Worm (Caenorhabditis elegans) whole organism, mixed stage, embryonic: ENCODE data around the gene cbn-1.

Experiments
- blmp-1 ChIP-seq: fragments of 150-350 bp; optimal IDR thresholded peaks from 2 replicates; lab custom pipeline; 2014; ENCODE audit warnings: missing biosample characterization, missing genetic modification characterization
- ceh-39 ChIP-seq: fragments of 150-350 bp; optimal IDR thresholded peaks from 2 replicates; lab custom pipeline; 2014; ENCODE audit warnings: missing biosample characterization, missing genetic modification characterization
- ceh-43 ChIP-seq: fragments of 200-800 bp; sonication (Bioruptor generic); optimal IDR thresholded peaks from 2 replicates; lab custom pipeline; 2018; ENCODE audit warnings: mild to moderate bottlenecking, missing genetic modification characterization, moderate library complexity, missing compliant biosample characterization
- ceh-83 ChIP-seq: fragments of 200-800 bp; sonication (Bioruptor generic); optimal IDR thresholded peaks from 2 replicates; lab custom pipeline; 2018; ENCODE audit warnings: mild to moderate bottlenecking, missing genetic modification characterization, missing compliant biosample characterization
- ces-1 ChIP-seq: fragments of 150-350 bp; optimal IDR thresholded peaks from 2 replicates; lab custom pipeline; 2014; ENCODE audit warnings: missing biosample characterization, missing genetic modification reagents, missing genetic modification characterization
- cnd-1 ChIP-seq: fragments of 200-800 bp; sonication (Bioruptor generic); optimal IDR thresholded peaks from 2 replicates; lab custom pipeline; 2018; ENCODE audit warnings: mild to moderate bottlenecking, missing genetic modification characterization, missing compliant biosample characterization
- drap-1 ChIP-seq: fragments of 200-800 bp; sonication (Bioruptor generic); optimal IDR thresholded peaks from 3 replicates; lab custom pipeline; 2018; ENCODE audit warnings: mild to moderate bottlenecking, missing genetic modification characterization, missing compliant biosample characterization
- elt-1 ChIP-seq: sonication (generic microtip); optimal IDR thresholded peaks from 2 replicates; lab custom pipeline; 2017; ENCODE audit warnings: missing genetic modification characterization, mild to moderate bottlenecking, missing compliant biosample characterization, antibody characterized with exemption, moderate library complexity, borderline replicate concordance; ENCODE audit not compliant: insufficient read depth
- flh-1 ChIP-seq: fragments of 200-800 bp; sonication (Bioruptor generic); optimal IDR thresholded peaks from 2 replicates; lab custom pipeline; 2018; ENCODE audit warnings: mild to moderate bottlenecking, missing genetic modification characterization, moderate library complexity, missing compliant biosample characterization
- ham-2 ChIP-seq: fragments of 200-800 bp; sonication (Bioruptor generic); optimal IDR thresholded peaks from 2 replicates; lab custom pipeline; 2018; ENCODE audit warnings: mild to moderate bottlenecking, missing genetic modification characterization, missing compliant biosample characterization
- hlh-1 ChIP-seq: fragments of 150-350 bp; optimal IDR thresholded peaks from 2 replicates; lab custom pipeline; 2014; ENCODE audit warnings: missing biosample characterization, missing genetic modification reagents, missing genetic modification characterization
- lin-13 ChIP-seq: fragments of 150-350 bp; optimal IDR thresholded peaks from 2 replicates; lab custom pipeline; 2014; ENCODE audit warnings: missing biosample characterization, missing genetic modification characterization
- lsy-2 ChIP-seq: fragments of 150-350 bp; optimal IDR thresholded peaks from 2 replicates; lab custom pipeline; 2014; ENCODE audit warnings: missing biosample characterization, missing genetic modification characterization
- mep-1 ChIP-seq: fragments of 150-350 bp; optimal IDR thresholded peaks from 2 replicates; lab custom pipeline; 2017; ENCODE audit warnings: missing biosample characterization, missing genetic modification reagents, missing genetic modification characterization, inconsistent platforms
- mls-2 ChIP-seq: sonication (generic microtip); optimal IDR thresholded peaks from 2 replicates; lab custom pipeline; 2016; ENCODE audit warnings: mild to moderate bottlenecking, missing genetic modification characterization, moderate library complexity, missing compliant biosample characterization
- nhr-12 ChIP-seq: fragments of 150-350 bp; optimal IDR thresholded peaks from 2 replicates; lab custom pipeline; 2014; ENCODE audit warnings: missing biosample characterization, missing genetic modification characterization
- nhr-2 ChIP-seq: fragments of 150-350 bp; optimal IDR thresholded peaks from 2 replicates; lab custom pipeline; 2014; ENCODE audit warnings: missing biosample characterization, missing genetic modification characterization
- nhr-237 ChIP-seq: fragments of 150-350 bp; optimal IDR thresholded peaks from 2 replicates; lab custom pipeline; 2014; ENCODE audit warnings: missing biosample characterization, missing genetic modification characterization
- nhr-28 ChIP-seq: fragments of 150-350 bp; optimal IDR thresholded peaks from 2 replicates; lab custom pipeline; 2014; ENCODE audit warnings: missing biosample characterization, missing genetic modification characterization
- pha-4 ChIP-seq: fragments of 150-350 bp; optimal IDR thresholded peaks from 2 replicates; lab custom pipeline; 2018; ENCODE audit warnings: missing biosample characterization, missing genetic modification reagents, missing genetic modification characterization
- sem-2 ChIP-seq: fragments of 200-800 bp; sonication (Bioruptor generic); optimal IDR thresholded peaks from 2 replicates; lab custom pipeline; 2018; ENCODE audit warnings: mild to moderate bottlenecking, missing genetic modification characterization, missing compliant biosample characterization
- snpc-4 ChIP-seq: fragments of 150-350 bp; optimal IDR thresholded peaks from 2 replicates; lab custom pipeline; 2014; ENCODE audit warnings: missing biosample characterization, missing genetic modification characterization
- sptf-1 ChIP-seq: sonication (generic microtip); optimal IDR thresholded peaks from 2 replicates; lab custom pipeline; 2017; ENCODE audit warnings: mild to moderate bottlenecking, missing genetic modification characterization, moderate library complexity, missing compliant biosample characterization
- unc-120 ChIP-seq: sonication (generic microtip); optimal IDR thresholded peaks from 2 replicates; lab custom pipeline; 2017; ENCODE audit warnings: missing genetic modification characterization, missing compliant biosample characterization; ENCODE audit not compliant: poor library complexity, severe bottlenecking
- zip-8 ChIP-seq: fragments of 150-350 bp; optimal IDR thresholded peaks from 2 replicates; lab custom pipeline; 2014; ENCODE audit warnings: missing biosample characterization, missing genetic modification characterization
- ztf-11 ChIP-seq: fragments of 150-350 bp; optimal IDR thresholded peaks from 2 replicates; lab custom pipeline; 2014; ENCODE audit warnings: missing biosample characterization, missing genetic modification characterization

Gene cbn-1

ce11 chrII:333853-334449 is 1.6 kb upstream of the cbn-1 start:
- TF ChIP-seq blmp-1, result peak; percentile 90
- TF ChIP-seq nhr-237 (tag; lab: Kevin White, UChicago), result no peak

- TF ChIP-seq ceh-39 (tag; lab: Kevin White, UChicago) (no peak), ces-1 (GFP tag; lab: Kevin White, UChicago) (no peak), flh-1 (GFP tag; lab: Kevin White, UChicago) (no peak)
- TF ChIP-seq, all 35 proteins: peak for 0
These were observed 6.5 kb downstream of the cbn-1 start, which contains the start of gene sgcb-1 for ce11 chrII:325639-326350. TSS of gene sgcb-1 (plus strand) at chrII:326300.

- TF ChIP-seq ham-2 (GFP tag; lab: Kevin White, UChicago) (no peak), elt-1 (tag; lab: Kevin White, UChicago) (no peak), sptf-1 (tag; lab: Kevin White, UChicago) (peak; percentile 15), lin-13 (tag; lab: Kevin White, UChicago) (no peak), mep-1 (tag; lab: Kevin White, UChicago) (peak; percentile 1), hlh-1 (tag; lab: Kevin White, UChicago) (peak; percentile 26), ztf-11 (tag; lab: Kevin White, UChicago) (no peak), ceh-83 (GFP tag; lab: Kevin White, UChicago) (no peak), ceh-43 (GFP tag; lab: Kevin White, UChicago) (no peak), zip-8 (no peak), nhr-2 (tag; lab: Kevin White, UChicago) (no peak), mls-2 (tag; lab: Kevin White, UChicago) (no peak), pha-4 (tag; lab: Kevin White, UChicago) (no peak)
These were observed 9.1 kb downstream of the cbn-1 start, which contains the start of gene K01A2.10 for ce11 chrII:323048-323776. TSS of gene K01A2.10 (minus strand) at chrII:323098.

ce11 chrII:321183-321582 is 11.1 kb downstream of the cbn-1 start:
- TF ChIP-seq cnd-1, result no peak
- no peak for TF ChIP-seq hlh-1 (tag; lab: Kevin White, UChicago)
- no peak for TF ChIP-seq lin-13 (tag; lab: Kevin White, UChicago)
- no peak for TF ChIP-seq ceh-43 (GFP tag; lab: Kevin White, UChicago)
- TF ChIP-seq ces-1 (GFP tag; lab: Kevin White, UChicago), result no peak
- no peak for TF ChIP-seq snpc-4 (tag; lab: Kevin White, UChicago)
- TF ChIP-seq nhr-28 (tag; lab: Kevin White, UChicago), result no peak
- TF ChIP-seq mep-1 (tag; lab: Kevin White, UChicago), result no peak
- TF ChIP-seq nhr-12 (tag; lab: Kevin White, UChicago), result no peak

- TF ChIP-seq unc-120 (no peak), ces-1 (GFP tag; lab: Kevin White, UChicago) (no peak), ceh-43 (GFP tag; lab: Kevin White, UChicago) (no peak)
These were observed 11.5 kb downstream of the cbn-1 start for ce11 chrII:320783-321182.

ce11 chrII:319459-319858 is 12.9 kb downstream of the cbn-1 start, which contains the start of gene far-7:
TSS of gene far-7 (plus strand) at chrII:319789.
- TF ChIP-seq sem-2 (no peak), cnd-1 (no peak), zip-8 (no peak), flh-1 (GFP tag; lab: Kevin White, UChicago) (no peak), pha-4 (tag; lab: Kevin White, UChicago) (no peak), snpc-4 (tag; lab: Kevin White, UChicago) (no peak), lsy-2 (tag; lab: Kevin White, UChicago) (no peak), drap-1 (GFP tag; lab: Kevin White, UChicago) (no peak), ceh-83 (GFP tag; lab: Kevin White, UChicago) (no peak), ztf-11 (tag; lab: Kevin White, UChicago) (no peak)
